Fruit fly (Drosophila melanogaster): ENCODE data around the gene CG13738.

DNA sequence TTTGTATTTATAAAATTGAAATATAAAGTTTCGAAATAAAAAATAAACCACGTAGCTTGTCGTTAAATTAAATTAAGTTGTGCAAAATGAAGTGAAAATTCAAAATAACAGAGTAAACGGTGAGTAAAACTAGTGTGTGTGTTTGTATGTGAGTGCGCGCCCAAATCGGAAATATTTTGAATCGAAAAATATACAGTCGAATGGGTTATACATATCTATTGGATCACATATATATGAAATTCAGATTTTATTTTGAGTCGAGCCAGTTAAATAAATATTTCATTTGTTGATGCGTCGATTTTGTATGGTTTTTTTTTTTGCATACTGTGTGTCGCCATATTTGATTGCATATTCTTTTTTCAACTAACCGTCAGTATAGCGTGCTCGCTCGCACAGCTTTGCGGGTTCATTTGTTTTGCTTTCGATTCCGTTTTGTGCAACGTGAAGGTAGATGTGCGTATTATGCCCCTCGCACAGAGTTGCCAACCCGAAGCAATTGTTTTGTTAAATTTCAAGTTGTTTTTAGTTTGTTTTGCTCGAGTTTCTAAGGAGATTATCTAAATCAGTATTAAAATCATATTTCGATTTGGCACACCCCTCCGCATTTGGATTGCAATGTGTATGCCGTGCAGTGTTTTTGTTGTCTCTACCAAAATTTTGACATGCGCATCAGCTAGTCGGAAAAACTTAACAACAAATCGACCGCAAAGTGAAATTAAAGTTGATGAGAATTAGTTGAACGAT, 30.2 kb upstream of the CG13738 start:
- TF ChIP-seq Sin3A (optimal IDR thresholded peaks at IDR 0.05) (no peak), psq (optimal IDR thresholded peaks at IDR 0.05) (peak; percentile 59), ttk (optimal IDR thresholded peaks at IDR 0.05) (no peak), Myc (optimal IDR thresholded peaks at IDR 0.05) (no peak), insv (optimal IDR thresholded peaks at IDR 0.05) (no peak), h (optimal IDR thresholded peaks at IDR 0.05) (no peak)
